Worm (Caenorhabditis elegans) whole organism, L1 larva: ENCODE data around the gene moe-3.

Experiments used
- C04F5.9 ChIP-seq: sonication (generic microtip); optimal IDR thresholded peaks from 2 replicates; lab custom pipeline; 2016; ENCODE audit warnings: missing genetic modification characterization, missing compliant biosample characterization
- C16A3.4 ChIP-seq: fragments of 150-350 bp; optimal IDR thresholded peaks from 2 replicates; lab custom pipeline; 2014; ENCODE audit warnings: missing biosample characterization, missing genetic modification characterization
- C34B4.2 ChIP-seq: sonication (generic microtip); optimal IDR thresholded peaks from 2 replicates; lab custom pipeline; 2017; ENCODE audit warnings: mild to moderate bottlenecking, missing genetic modification characterization, missing compliant biosample characterization
- Y116A8C.19 ChIP-seq: sonication (generic microtip); optimal IDR thresholded peaks from 2 replicates; lab custom pipeline; 2016; ENCODE audit warnings: missing compliant biosample characterization, missing genetic modification characterization, borderline replicate concordance
- aha-1 ChIP-seq: fragments of 150-350 bp; optimal IDR thresholded peaks from 2 replicates; lab custom pipeline; 2014; ENCODE audit warnings: missing biosample characterization, missing genetic modification characterization
- alr-1 ChIP-seq: fragments of 200-800 bp; sonication (Bioruptor generic); optimal IDR thresholded peaks from 2 replicates; lab custom pipeline; 2018; ENCODE audit warnings: borderline replicate concordance, mild to moderate bottlenecking, missing genetic modification characterization, missing compliant biosample characterization
- ceh-63 ChIP-seq: fragments of 200-800 bp; sonication (Bioruptor generic); optimal IDR thresholded peaks from 2 replicates; lab custom pipeline; 2018; ENCODE audit warnings: mild to moderate bottlenecking, missing genetic modification characterization, missing compliant biosample characterization
- ceh-8 ChIP-seq: fragments of 200-800 bp; sonication (Bioruptor generic); optimal IDR thresholded peaks from 2 replicates; lab custom pipeline; 2018; ENCODE audit warnings: mild to moderate bottlenecking, missing genetic modification characterization, moderate library complexity, missing compliant biosample characterization
- ceh-88 ChIP-seq: fragments of 200-800 bp; sonication (Bioruptor generic); IDR thresholded peaks from 2 replicates; pipeline ENCODE4 v1.3.6; 2022; ENCODE audit warnings: missing genetic modification characterization, missing compliant biosample characterization
- ceh-90 ChIP-seq: sonication (generic microtip); optimal IDR thresholded peaks from 2 replicates; lab custom pipeline; 2016; ENCODE audit warnings: missing genetic modification characterization, missing compliant biosample characterization
- dpl-1 ChIP-seq, 3 experiments: fragments of 150-350 bp in 2 of 3; sonication (generic microtip) in 1 of 3; optimal IDR thresholded peaks; 2 replicates each; lab custom pipeline; 2014 to 2017; ENCODE audit warnings: missing biosample characterization in 3 of 3, missing genetic modification characterization in 3 of 3, missing genetic modification reagents in 3 of 3
- efl-1 ChIP-seq, 4 experiments: fragments of 150-350 bp; optimal IDR thresholded peaks in 3 of 4; peaks in 1 of 4; 1 replicate in 1 of 4; 2 replicates in 3 of 4; lab custom pipeline; 2014; ENCODE audit warnings: missing biosample characterization in 2 of 4, missing genetic modification characterization in 2 of 4, missing genetic modification reagents in 2 of 4
- egl-13 ChIP-seq: sonication (generic microtip); optimal IDR thresholded peaks from 2 replicates; lab custom pipeline; 2016; ENCODE audit warnings: missing genotype, missing genetic modification reagents, missing genetic modification characterization, missing compliant biosample characterization
- elt-2 ChIP-seq: sonication (generic microtip); optimal IDR thresholded peaks from 2 replicates; lab custom pipeline; 2016; ENCODE audit warnings: missing genetic modification characterization, mild to moderate bottlenecking, inconsistent platforms, missing compliant biosample characterization, missing genetic modification reagents
- elt-3 ChIP-seq, 6 experiments: fragments of 150-350 bp in 1 of 6; sonication (generic microtip); optimal IDR thresholded peaks; 2 replicates each; lab custom pipeline; 2017 to 2018; ENCODE audit warnings: missing biosample characterization in 6 of 6, missing genetic modification characterization in 6 of 6, inconsistent platforms in 1 of 6
- ets-5 ChIP-seq: fragments of 200-800 bp; sonication (Bioruptor generic); IDR thresholded peaks from 2 replicates; pipeline ENCODE4 v1.3.6; 2022; ENCODE audit warnings: missing genetic modification characterization, missing compliant biosample characterization
- fkh-10 ChIP-seq: sonication (generic microtip); optimal IDR thresholded peaks from 2 replicates; lab custom pipeline; 2017; ENCODE audit warnings: missing biosample characterization, missing genetic modification reagents, missing genetic modification characterization
- fkh-4 ChIP-seq: sonication (generic microtip); optimal IDR thresholded peaks from 2 replicates; lab custom pipeline; 2016; ENCODE audit warnings: missing compliant biosample characterization, missing genetic modification characterization, borderline replicate concordance
- hpl-2 ChIP-seq: fragments of 150-350 bp; optimal IDR thresholded peaks from 2 replicates; lab custom pipeline; 2014; ENCODE audit warnings: missing biosample characterization, missing genetic modification reagents, missing genetic modification characterization
- isw-1 ChIP-seq: fragments of 200-800 bp; sonication (Bioruptor generic); IDR thresholded peaks from 2 replicates; pipeline ENCODE4 v1.3.6; 2022; ENCODE audit warnings: missing genetic modification characterization, missing compliant biosample characterization
- jun-1 ChIP-seq: fragments of 150-350 bp; optimal IDR thresholded peaks from 2 replicates; lab custom pipeline; 2014; ENCODE audit warnings: missing biosample characterization, missing genetic modification reagents, missing genetic modification characterization
- lin-35 ChIP-seq, 2 experiments: fragments of 150-350 bp; optimal IDR thresholded peaks; 2 replicates each; lab custom pipeline; 2014; ENCODE audit warnings: missing biosample characterization in 2 of 2, missing genetic modification characterization in 2 of 2, missing genetic modification reagents in 2 of 2
- lin-39 ChIP-seq: fragments of 150-350 bp; optimal IDR thresholded peaks from 2 replicates; lab custom pipeline; 2014; ENCODE audit warnings: missing biosample characterization, missing genetic modification reagents, missing genetic modification characterization
- mab-9 ChIP-seq: fragments of 200-800 bp; sonication (Bioruptor generic); IDR thresholded peaks from 2 replicates; pipeline ENCODE4 v1.3.6; 2022; ENCODE audit warnings: missing genetic modification reagents, missing genetic modification characterization, missing compliant biosample characterization
- mdl-1 ChIP-seq, 2 experiments: fragments of 150-350 bp; optimal IDR thresholded peaks; 2 replicates each; lab custom pipeline; 2014 to 2017; ENCODE audit warnings: missing biosample characterization in 2 of 2, missing genetic modification characterization in 2 of 2, inconsistent platforms in 1 of 2
- mep-1 ChIP-seq: fragments of 150-350 bp; optimal IDR thresholded peaks from 2 replicates; lab custom pipeline; 2014; ENCODE audit warnings: missing biosample characterization, missing genetic modification characterization
- nhr-11 ChIP-seq: fragments of 150-350 bp; optimal IDR thresholded peaks from 2 replicates; lab custom pipeline; 2014; ENCODE audit warnings: missing biosample characterization, missing genetic modification characterization
- nhr-20 ChIP-seq: sonication (generic microtip); optimal IDR thresholded peaks from 2 replicates; lab custom pipeline; 2016; ENCODE audit warnings: mild to moderate bottlenecking, missing genetic modification characterization, missing compliant biosample characterization
- nhr-77 ChIP-seq: fragments of 150-350 bp; optimal IDR thresholded peaks from 2 replicates; lab custom pipeline; 2014; ENCODE audit warnings: missing biosample characterization, missing genetic modification characterization
- nhr-85 ChIP-seq: sonication (generic microtip); peaks from one replicate; lab custom pipeline; 2016; ENCODE audit warnings: missing genetic modification characterization, inconsistent platforms, missing compliant biosample characterization
- nhr-90 ChIP-seq: sonication (generic microtip); optimal IDR thresholded peaks from 2 replicates; lab custom pipeline; 2016; ENCODE audit warnings: mild to moderate bottlenecking, missing genetic modification characterization, missing compliant biosample characterization; ENCODE audit not compliant: poor library complexity
- pag-3 ChIP-seq: sonication (generic microtip); optimal IDR thresholded peaks from 2 replicates; lab custom pipeline; 2017; ENCODE audit warnings: missing genetic modification characterization, mild to moderate bottlenecking, missing compliant biosample characterization, antibody characterized with exemption, borderline replicate concordance; ENCODE audit not compliant: insufficient read depth
- pax-3 ChIP-seq: fragments of 200-800 bp; sonication (Bioruptor generic); optimal IDR thresholded peaks from 2 replicates; lab custom pipeline; 2018; ENCODE audit warnings: mild to moderate bottlenecking, missing genetic modification characterization, moderate library complexity, missing compliant biosample characterization
- snu-23 ChIP-seq: sonication (generic microtip); optimal IDR thresholded peaks from 2 replicates; lab custom pipeline; 2016; ENCODE audit warnings: missing genetic modification characterization, missing compliant biosample characterization
- sptf-1 ChIP-seq: fragments of 150-350 bp; optimal IDR thresholded peaks from 2 replicates; lab custom pipeline; 2014; ENCODE audit warnings: missing biosample characterization, missing genetic modification characterization
- sup-37 ChIP-seq: fragments of 200-800 bp; sonication (Bioruptor generic); optimal IDR thresholded peaks from 2 replicates; lab custom pipeline; 2018; ENCODE audit warnings: mild to moderate bottlenecking, missing genetic modification characterization, missing compliant biosample characterization
- swsn-7 ChIP-seq: sonication (generic microtip); optimal IDR thresholded peaks from 2 replicates; lab custom pipeline; 2016; ENCODE audit warnings: missing genetic modification characterization, missing compliant biosample characterization
- tlp-1 ChIP-seq: fragments of 150-350 bp; optimal IDR thresholded peaks from 2 replicates; lab custom pipeline; 2014; ENCODE audit warnings: missing biosample characterization, missing genetic modification characterization
- unc-130 ChIP-seq: fragments of 150-350 bp; optimal IDR thresholded peaks from 2 replicates; lab custom pipeline; 2017; ENCODE audit warnings: missing biosample characterization, missing genetic modification characterization, inconsistent platforms
- unc-30 ChIP-seq: sonication (generic microtip); optimal IDR thresholded peaks from 2 replicates; lab custom pipeline; 2017; ENCODE audit warnings: missing biosample characterization, missing genetic modification characterization
- unc-98 ChIP-seq: fragments of 200-800 bp; sonication (Bioruptor generic); IDR thresholded peaks from 2 replicates; pipeline ENCODE4 v1.3.6; 2022; ENCODE audit warnings: missing genetic modification characterization, missing compliant biosample characterization
- vab-15 ChIP-seq: sonication (generic microtip); optimal IDR thresholded peaks from 2 replicates; lab custom pipeline; 2017; ENCODE audit warnings: missing genotype, mild to moderate bottlenecking, missing genetic modification characterization, missing compliant biosample characterization
- zag-1 ChIP-seq: fragments of 150-350 bp; optimal IDR thresholded peaks from 2 replicates; lab custom pipeline; 2014; ENCODE audit warnings: missing biosample characterization, missing genetic modification characterization
- zip-4 ChIP-seq: fragments of 200-800 bp; sonication (Bioruptor generic); optimal IDR thresholded peaks from 2 replicates; lab custom pipeline; 2018; ENCODE audit warnings: mild to moderate bottlenecking, missing genetic modification characterization, moderate library complexity, missing compliant biosample characterization
- ztf-4 ChIP-seq: fragments of 150-350 bp; optimal IDR thresholded peaks from 2 replicates; lab custom pipeline; 2014; ENCODE audit warnings: missing biosample characterization, missing genetic modification characterization

moe-3 gene

DNA sequence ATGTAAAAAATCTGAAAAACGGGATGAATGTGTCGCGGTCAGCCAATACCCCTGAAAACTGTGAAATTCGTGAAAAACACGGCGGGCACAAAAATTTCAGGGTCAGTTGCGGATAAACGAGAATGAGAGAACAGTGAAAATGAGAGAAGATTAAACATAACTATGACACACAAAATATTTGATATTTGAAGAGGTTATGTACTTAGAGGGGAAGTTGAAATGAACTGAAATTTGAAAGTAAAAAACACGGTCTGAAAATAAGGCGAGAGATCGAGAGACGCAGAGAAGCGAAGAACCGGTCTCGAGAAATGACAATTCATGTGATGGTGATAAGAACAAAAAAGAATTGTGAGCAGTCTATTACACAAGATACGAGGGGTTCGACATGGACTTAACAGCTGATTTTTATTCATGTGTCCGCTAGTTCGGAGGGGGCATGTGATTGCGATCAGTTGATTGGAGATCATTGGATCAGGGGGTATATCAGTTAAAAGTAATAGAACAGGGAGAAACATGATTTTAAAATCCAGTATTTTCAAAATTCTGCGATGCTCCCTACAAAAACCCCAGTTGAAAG, at the start of gene moe-3:
Gene moe-3 (minus strand): TSS at position 51 of the 577 bp plus-strand sequence.
- TF ChIP-seq lin-35 (GFP tag; optimal IDR thresholded peaks at IDR 0.05; lab: Kevin White, UChicago), result peak in 1 of 2 experiments; percentile 61
- no peak for TF ChIP-seq ets-5 (GFP tag; lab: Robert Waterston, UW)
- TF ChIP-seq vab-15 (tag; lab: Kevin White, UChicago), result no peak
- TF ChIP-seq efl-1 (optimal IDR thresholded peaks at IDR 0.05; lab: Kevin White, UChicago), result no peak
- TF ChIP-seq efl-1 (GFP tag; optimal IDR thresholded peaks at IDR 0.05 in 1 of 2; lab: Kevin White, UChicago), result peak in 1 of 2 experiments; percentile 57
- no peak for TF ChIP-seq jun-1 (tag; lab: Kevin White, UChicago)
- no peak for TF ChIP-seq ceh-8 (GFP tag; lab: Kevin White, UChicago)
- no peak for TF ChIP-seq zag-1 (tag; lab: Kevin White, UChicago)
- no peak for TF ChIP-seq snu-23 (GFP tag; lab: Kevin White, UChicago)
- no peak for TF ChIP-seq isw-1 (GFP tag; lab: Robert Waterston, UW)
- no peak for TF ChIP-seq C04F5.9 (tag; lab: Kevin White, UChicago)
- no peak for TF ChIP-seq elt-3 (tag; optimal IDR thresholded peaks at IDR 0.05; lab: Kevin White, UChicago)
- no peak for TF ChIP-seq fkh-4 (tag; lab: Kevin White, UChicago)
- TF ChIP-seq C16A3.4, result no peak
- no peak for TF ChIP-seq zip-4
- no peak for TF ChIP-seq sup-37 (GFP tag; lab: Kevin White, UChicago)
- no peak for TF ChIP-seq nhr-77 (tag; lab: Kevin White, UChicago)
- no peak for TF ChIP-seq egl-13 (tag; lab: Kevin White, UChicago)
- TF ChIP-seq hpl-2, result no peak
- TF ChIP-seq lin-39, result no peak
- TF ChIP-seq unc-98 (GFP tag; lab: Robert Waterston, UW), result no peak
- no peak for TF ChIP-seq pag-3 (tag; lab: Kevin White, UChicago)
- TF ChIP-seq nhr-20 (tag; lab: Kevin White, UChicago), result peak; percentile 30
- no peak for TF ChIP-seq pax-3 (tag; lab: Kevin White, UChicago)
- no peak for TF ChIP-seq nhr-85 (tag; lab: Kevin White, UChicago)
- no peak for TF ChIP-seq Y116A8C.19 (tag; lab: Kevin White, UChicago)
- no peak for TF ChIP-seq sptf-1 (tag; lab: Kevin White, UChicago)
- no peak for TF ChIP-seq unc-30 (tag; lab: Kevin White, UChicago)
- no peak for TF ChIP-seq aha-1 (tag; lab: Kevin White, UChicago)
- peak in 1 of 3 experiments; percentile 17 for TF ChIP-seq dpl-1 (GFP tag; optimal IDR thresholded peaks at IDR 0.05; lab: Kevin White, UChicago)
- no peak for TF ChIP-seq mab-9 (GFP tag; lab: Robert Waterston, UW)
- TF ChIP-seq nhr-90 (tag; lab: Kevin White, UChicago), result no peak
- TF ChIP-seq ztf-4, result no peak
- no peak for TF ChIP-seq ceh-63 (GFP tag; lab: Kevin White, UChicago)
- TF ChIP-seq mdl-1 (tag; optimal IDR thresholded peaks at IDR 0.05; lab: Kevin White, UChicago), result no peak
- TF ChIP-seq unc-130 (tag; lab: Kevin White, UChicago), result no peak
- TF ChIP-seq fkh-10 (GFP tag; lab: Kevin White, UChicago), result no peak
- TF ChIP-seq ceh-88 (GFP tag; lab: Robert Waterston, UW), result no peak
- TF ChIP-seq mep-1, result no peak
- TF ChIP-seq tlp-1, result no peak
- no peak for TF ChIP-seq ceh-90 (tag; lab: Kevin White, UChicago)
- no peak for TF ChIP-seq C34B4.2 (tag; lab: Kevin White, UChicago)
- TF ChIP-seq elt-2 (tag; lab: Kevin White, UChicago), result peak; percentile 22
- TF ChIP-seq nhr-11 (tag; lab: Kevin White, UChicago), result no peak
- TF ChIP-seq swsn-7 (tag; lab: Kevin White, UChicago), result no peak
- no peak for TF ChIP-seq alr-1 (tag; lab: Kevin White, UChicago)
